Fruit fly (Drosophila melanogaster): ENCODE results near the gene rg.

rg gene

DNA sequence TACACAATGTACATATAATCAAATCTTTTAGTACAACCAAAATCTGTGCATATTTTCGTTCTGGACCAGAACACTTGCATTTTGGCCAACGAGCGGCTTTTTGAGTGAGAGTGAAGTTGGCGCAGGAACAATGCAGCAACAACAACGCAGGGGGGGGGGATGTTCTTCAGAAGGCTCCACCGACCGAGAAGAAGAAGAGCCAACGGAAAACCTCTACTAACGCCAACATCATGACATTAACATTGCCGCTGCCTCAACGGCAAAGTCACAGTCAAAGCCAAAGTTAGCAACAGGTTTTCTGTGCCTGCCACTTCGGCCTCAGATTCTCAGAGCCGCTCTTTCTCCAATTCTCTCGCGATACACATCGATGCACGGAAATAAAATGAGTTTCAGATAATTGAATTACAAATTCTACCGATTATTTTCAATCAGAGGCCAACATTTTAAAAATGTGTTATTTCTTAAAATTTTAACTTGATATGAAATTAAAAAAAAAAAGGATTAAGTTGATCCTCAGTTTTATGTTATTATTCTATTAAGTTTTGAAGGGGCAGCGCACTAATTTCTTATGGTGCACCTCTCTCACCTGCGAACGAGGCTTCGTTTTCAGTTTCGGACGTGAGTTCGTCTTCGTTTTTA lies 39.2 kb upstream of the rg start (continued):
- TF ChIP-seq CG14860 (GFP tag; IDR thresholded peaks at IDR 0.05; ENCODE audit: partially characterized antibody) (no peak), caup (GFP tag; optimal IDR thresholded peaks at IDR 0.05; ENCODE audit: severe bottlenecking) (peak; percentile 62), Optix (GFP tag; IDR thresholded peaks at IDR 0.05) (peak; percentile 28; the same call in 1 of the 3 replicates), schlank (tag; optimal IDR thresholded peaks at IDR 0.05) (peak; percentile 12), lov (optimal IDR thresholded peaks at IDR 0.05) (no peak), lov (GFP tag; IDR thresholded peaks at IDR 0.05) (0 out of 3 replicates have a peak, but pooled peaks have one; percentile 25), CG18476 (GFP tag; optimal IDR thresholded peaks at IDR 0.05) (peak; percentile 73), CG11247 (GFP tag; IDR thresholded peaks at IDR 0.05) (peak; percentile 68), CG31224 (GFP tag; IDR thresholded peaks at IDR 0.05) (peak; percentile 56), Dref (GFP tag; IDR thresholded peaks at IDR 0.05) (no peak), CG32532 (GFP tag; IDR thresholded peaks at IDR 0.05) (peak; percentile 74; the same call in 1 of the 2 replicates), CG7372 (GFP tag; IDR thresholded peaks at IDR 0.05) (peak; percentile 72), CG9437 (GFP tag; optimal IDR thresholded peaks at IDR 0.05) (peak; percentile 61), nmo (GFP tag; optimal IDR thresholded peaks at IDR 0.05) (peak; percentile 85), CG18011 (GFP tag; optimal IDR thresholded peaks at IDR 0.05) (peak; percentile 27), ewg (GFP tag; optimal IDR thresholded peaks at IDR 0.05) (peak; percentile 56), CG9817 (tag; optimal IDR thresholded peaks at IDR 0.05) (peak; percentile 59), cato (GFP tag; optimal IDR thresholded peaks at IDR 0.05; ENCODE audit: borderline replicate concordance) (peak; percentile 72), nom (GFP tag; optimal IDR thresholded peaks at IDR 0.05) (peak; percentile 81), CG30020 (tag; optimal IDR thresholded peaks at IDR 0.05) (peak; percentile 14), CG2116 (GFP tag; optimal IDR thresholded peaks at IDR 0.05) (peak; percentile 43), ssp (GFP tag; IDR thresholded peaks at IDR 0.05) (peak; percentile 59), gro (GFP tag; optimal IDR thresholded peaks at IDR 0.05) (no peak), CG6654 (GFP tag; optimal IDR thresholded peaks at IDR 0.05) (peak; percentile 9), Myb (GFP tag; optimal IDR thresholded peaks at IDR 0.05) (peak; percentile 30), sd (tag; optimal IDR thresholded peaks at IDR 0.05) (no peak), CG34422 (GFP tag; IDR thresholded peaks at IDR 0.05) (peak; percentile 75), al (GFP tag; IDR thresholded peaks at IDR 0.05) (peak; percentile 52; the same call in 1 of the 2 replicates), CG11093 (GFP tag; IDR thresholded peaks at IDR 0.05) (no peak), CG5953 (GFP tag; IDR thresholded peaks at IDR 0.05) (peak; percentile 38; the same call in 1 of the 2 replicates), corto (GFP tag; optimal IDR thresholded peaks at IDR 0.05) (peak; percentile 79), kni (GFP tag; optimal IDR thresholded peaks at IDR 0.05) (peak; percentile 83), CG17359 (tag; optimal IDR thresholded peaks at IDR 0.05) (peak; percentile 75), CrebB (tag; optimal IDR thresholded peaks at IDR 0.05) (peak; percentile 56), CG14710 (tag; optimal IDR thresholded peaks at IDR 0.05) (peak; percentile 85), CG13624 (GFP tag; optimal IDR thresholded peaks at IDR 0.05) (peak; percentile 61), vfl (GFP tag; optimal IDR thresholded peaks at IDR 0.05) (peak; percentile 52), CG6175 (GFP tag; IDR thresholded peaks at IDR 0.05) (peak; percentile 64; the same call in 2 of the 3 replicates), tll (GFP tag; optimal IDR thresholded peaks at IDR 0.05) (no peak), CG10543 (GFP tag; optimal IDR thresholded peaks at IDR 0.05) (peak; percentile 23), ttk (GFP tag; IDR thresholded peaks at IDR 0.05) (peak; percentile 64), grau (tag; optimal IDR thresholded peaks at IDR 0.05) (peak; percentile 76), tx (GFP tag; optimal IDR thresholded peaks at IDR 0.05) (no peak), CG6272 (GFP tag; IDR thresholded peaks at IDR 0.05) (no peak), CG4854 (GFP tag; optimal IDR thresholded peaks at IDR 0.05) (peak; percentile 35), seq (GFP tag; IDR thresholded peaks at IDR 0.05) (peak; percentile 72), CG10147 (GFP tag; optimal IDR thresholded peaks at IDR 0.05) (peak; percentile 64), HmgD (GFP tag; optimal IDR thresholded peaks at IDR 0.05) (no peak), CG43689 (GFP tag; IDR thresholded peaks at IDR 0.05) (0 out of 2 replicates have a peak, but pooled peaks have one; percentile 29)

Data from whole organism, embryonic.